Fruit fly (Drosophila melanogaster) S2 (cell line): ENCODE data around the gene CaMKI.

Source experiments
- CG8478 ChIP-seq: fragments of >200 bp; optimal IDR thresholded peaks from 2 replicates; lab custom pipeline; 2018
- CTCF ChIP-seq, 2 experiments: fragments of >200 bp; optimal IDR thresholded peaks; 2 replicates each; lab custom pipeline; 2018

dm6 chr4:483646-484045 lies 38.3 kb downstream of the CaMKI start:
- TF ChIP-seq CTCF (optimal IDR thresholded peaks at IDR 0.05; lab: Kevin White, UChicago) = no peak
- no peak for TF ChIP-seq CG8478
